Fruit fly (Drosophila melanogaster): ENCODE measurements around the gene CG10359.

DNA sequence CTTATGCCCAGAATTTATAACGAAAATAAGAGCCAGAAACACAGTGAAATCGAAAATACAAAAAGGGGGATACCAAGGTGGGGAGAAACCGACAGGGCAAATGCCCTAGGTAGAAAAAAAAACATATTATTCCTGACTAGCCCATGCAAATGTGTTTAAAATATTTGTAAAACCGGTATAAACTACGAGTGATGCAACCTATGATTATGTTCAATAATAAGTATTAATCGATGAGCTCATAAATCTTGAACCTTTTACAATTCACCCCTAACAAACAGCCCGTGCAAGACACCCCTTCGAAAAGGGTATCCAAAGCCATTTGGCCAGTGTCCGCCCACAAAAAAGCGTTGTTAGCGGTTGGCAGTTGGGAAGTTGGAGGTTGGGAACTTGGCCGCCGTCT, 45.9 kb downstream of the CG10359 start:
- TF ChIP-seq Doc3 (GFP tag; IDR thresholded peaks at IDR 0.05; ENCODE audit: partially characterized antibody) = no peak
- no peak for TF ChIP-seq jigr1 (GFP tag; IDR thresholded peaks at IDR 0.05)
- TF ChIP-seq phol (tag; optimal IDR thresholded peaks at IDR 0.05) = no peak
- TF ChIP-seq rib (GFP tag; IDR thresholded peaks at IDR 0.05) = no peak
- no peak for TF ChIP-seq zf30C (GFP tag; optimal IDR thresholded peaks at IDR 0.05)
